Worm (Caenorhabditis elegans) whole organism, mixed stage, embryonic: ENCODE data around the gene C25F9.12.

Experiments
- M03D4.4 ChIP-seq: sonication (generic microtip); optimal IDR thresholded peaks from 2 replicates; lab custom pipeline; 2017; ENCODE audit warnings: mild to moderate bottlenecking, missing genetic modification characterization, missing compliant biosample characterization
- ces-1 ChIP-seq: fragments of 150-350 bp; optimal IDR thresholded peaks from 2 replicates; lab custom pipeline; 2014; ENCODE audit warnings: missing biosample characterization, missing genetic modification reagents, missing genetic modification characterization
- elt-1 ChIP-seq: sonication (generic microtip); optimal IDR thresholded peaks from 2 replicates; lab custom pipeline; 2017; ENCODE audit warnings: missing genetic modification characterization, mild to moderate bottlenecking, missing compliant biosample characterization, antibody characterized with exemption, moderate library complexity, borderline replicate concordance; ENCODE audit not compliant: insufficient read depth
- elt-3 ChIP-seq: fragments of 150-350 bp; optimal IDR thresholded peaks from 2 replicates; lab custom pipeline; 2014; ENCODE audit warnings: missing biosample characterization, missing genetic modification characterization
- flh-1 ChIP-seq: fragments of 200-800 bp; sonication (Bioruptor generic); optimal IDR thresholded peaks from 2 replicates; lab custom pipeline; 2018; ENCODE audit warnings: mild to moderate bottlenecking, missing genetic modification characterization, moderate library complexity, missing compliant biosample characterization
- lsy-2 ChIP-seq: fragments of 150-350 bp; optimal IDR thresholded peaks from 2 replicates; lab custom pipeline; 2014; ENCODE audit warnings: missing biosample characterization, missing genetic modification characterization
- mep-1 ChIP-seq: fragments of 150-350 bp; optimal IDR thresholded peaks from 2 replicates; lab custom pipeline; 2017; ENCODE audit warnings: missing biosample characterization, missing genetic modification reagents, missing genetic modification characterization, inconsistent platforms
- mls-2 ChIP-seq: sonication (generic microtip); optimal IDR thresholded peaks from 2 replicates; lab custom pipeline; 2016; ENCODE audit warnings: mild to moderate bottlenecking, missing genetic modification characterization, moderate library complexity, missing compliant biosample characterization
- nhr-28 ChIP-seq: fragments of 150-350 bp; optimal IDR thresholded peaks from 2 replicates; lab custom pipeline; 2014; ENCODE audit warnings: missing biosample characterization, missing genetic modification characterization
- nhr-76 ChIP-seq: sonication (generic microtip); optimal IDR thresholded peaks from 2 replicates; lab custom pipeline; 2017; ENCODE audit warnings: missing biosample characterization, missing genetic modification characterization
- pha-4 ChIP-seq: fragments of 150-350 bp; optimal IDR thresholded peaks from 2 replicates; lab custom pipeline; 2018; ENCODE audit warnings: missing biosample characterization, missing genetic modification reagents, missing genetic modification characterization

DNA sequence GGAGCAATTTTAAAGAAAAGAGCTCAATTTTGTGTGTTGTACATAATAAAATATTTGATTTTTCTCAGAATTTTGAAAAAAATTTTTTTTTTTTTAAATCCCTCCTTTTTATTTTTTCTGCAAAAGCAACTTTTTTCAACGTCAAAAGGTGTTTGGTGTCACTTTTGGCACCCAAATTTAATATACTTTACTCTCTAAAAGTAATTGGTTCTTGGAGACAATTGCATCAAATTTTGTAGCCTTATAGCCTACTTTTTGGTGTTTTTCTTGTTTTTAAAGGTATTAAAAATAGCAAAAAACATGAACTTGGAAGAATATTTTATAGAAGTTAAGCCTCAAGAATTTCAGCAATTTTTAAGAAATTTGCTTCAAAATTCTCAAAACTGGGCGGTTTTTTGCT is 21.8 kb downstream of the C25F9.12 start, which contains the start of gene srw-84:
- TF ChIP-seq flh-1 (GFP tag; lab: Kevin White, UChicago) (no peak), mls-2 (tag; lab: Kevin White, UChicago) (no peak), mep-1 (no peak), nhr-28 (no peak), lsy-2 (tag; lab: Kevin White, UChicago) (no peak), pha-4 (tag; lab: Kevin White, UChicago) (no peak), elt-1 (tag; lab: Kevin White, UChicago) (no peak), ces-1 (GFP tag; lab: Kevin White, UChicago) (no peak), elt-3 (tag; lab: Kevin White, UChicago) (no peak), nhr-76 (tag; lab: Kevin White, UChicago) (no peak), M03D4.4 (no peak)
